Fruit fly (Drosophila melanogaster) whole organism, embryonic: Measurements from ENCODE around the gene fend.

ENCODE experiments used
- Bgb ChIP-seq: fragments of 200-800 bp; sonication (Bioruptor generic); IDR thresholded peaks from 2 replicates; pipeline ENCODE4 v1.3.6; 2022; ENCODE audit warnings: missing biosample characterization, missing genetic modification characterization; ENCODE audit not compliant: partially characterized antibody
- Bteb2 ChIP-seq: fragments of 200-800 bp; sonication (Bioruptor generic); optimal IDR thresholded peaks from 2 replicates; lab custom pipeline; 2016; ENCODE audit warnings: missing biosample characterization, missing genetic modification characterization
- CG10267 ChIP-seq: fragments of 200-800 bp; sonication (Bioruptor generic); optimal IDR thresholded peaks from 2 replicates; lab custom pipeline; 2018; ENCODE audit warnings: missing biosample characterization, mild to moderate bottlenecking, missing genetic modification characterization, moderate library complexity
- CG10462 ChIP-seq: fragments of 200-800 bp; sonication (Bioruptor generic); optimal IDR thresholded peaks from 2 replicates; lab custom pipeline; 2016; ENCODE audit warnings: missing biosample characterization, missing genetic modification characterization
- CG11723 ChIP-seq: fragments of 200-800 bp; sonication (Bioruptor generic); optimal IDR thresholded peaks from 2 replicates; lab custom pipeline; 2017; ENCODE audit warnings: missing biosample characterization, mild to moderate bottlenecking, missing genetic modification characterization
- CG13775 ChIP-seq: fragments of 200-800 bp; sonication (Bioruptor generic); optimal IDR thresholded peaks from 3 replicates; lab custom pipeline; 2017; ENCODE audit warnings: missing biosample characterization, mild to moderate bottlenecking, missing genetic modification characterization
- CG14050 ChIP-seq: fragments of 200-800 bp; sonication (Bioruptor generic); IDR thresholded peaks from 3 replicates; pipeline ENCODE4 v1.3.6; 2022; ENCODE audit warnings: missing biosample characterization, missing genetic modification characterization
- CG15269 ChIP-seq: fragments of 200-800 bp; sonication (Bioruptor generic); optimal IDR thresholded peaks from 2 replicates; lab custom pipeline; 2018; ENCODE audit warnings: missing biosample characterization, mild to moderate bottlenecking, missing genetic modification characterization, moderate library complexity
- CG15479 ChIP-seq: fragments of 200-800 bp; sonication (Bioruptor generic); optimal IDR thresholded peaks from 3 replicates; lab custom pipeline; 2019; ENCODE audit warnings: missing biosample characterization, mild to moderate bottlenecking, missing genetic modification characterization, moderate library complexity
- CG1603 ChIP-seq: fragments of 200-800 bp; sonication (Bioruptor generic); optimal IDR thresholded peaks from 2 replicates; lab custom pipeline; 2019; ENCODE audit warnings: missing biosample characterization, mild to moderate bottlenecking, missing genetic modification characterization, moderate library complexity
- CG17186 ChIP-seq: fragments of 200-800 bp; sonication (Bioruptor generic); optimal IDR thresholded peaks from 3 replicates; lab custom pipeline; 2017; ENCODE audit warnings: missing biosample characterization, missing genetic modification reagents, missing genetic modification characterization
- CG2116 ChIP-seq: fragments of 200-800 bp; sonication (Bioruptor generic); optimal IDR thresholded peaks from 3 replicates; lab custom pipeline; 2018; ENCODE audit warnings: missing biosample characterization, mild to moderate bottlenecking, missing genetic modification characterization
- CG2120 ChIP-seq: fragments of 200-800 bp; sonication (Bioruptor generic); optimal IDR thresholded peaks from 3 replicates; lab custom pipeline; 2016; ENCODE audit warnings: missing biosample characterization, missing genetic modification characterization
- CG2202 ChIP-seq: fragments of 200-800 bp; sonication (Bioruptor generic); optimal IDR thresholded peaks from 2 replicates; lab custom pipeline; 2018; ENCODE audit warnings: missing biosample characterization, mild to moderate bottlenecking, missing genetic modification characterization
- CG2678 ChIP-seq: fragments of 200-800 bp; sonication (Bioruptor generic); optimal IDR thresholded peaks from 3 replicates; lab custom pipeline; 2019; ENCODE audit warnings: missing biosample characterization, mild to moderate bottlenecking, missing genetic modification characterization, moderate library complexity
- CG3065 ChIP-seq: fragments of 200-800 bp; sonication (Bioruptor generic); optimal IDR thresholded peaks from 2 replicates; lab custom pipeline; 2016; ENCODE audit warnings: missing biosample characterization, missing genetic modification characterization
- CG33557 ChIP-seq: fragments of 200-800 bp; sonication (Bioruptor generic); optimal IDR thresholded peaks from 2 replicates; lab custom pipeline; 2019; ENCODE audit warnings: missing biosample characterization, mild to moderate bottlenecking, missing genetic modification characterization, moderate library complexity
- CG4328 ChIP-seq: fragments of 200-800 bp; sonication (Bioruptor generic); optimal IDR thresholded peaks from 3 replicates; lab custom pipeline; 2017; ENCODE audit warnings: missing biosample characterization, missing genetic modification reagents, missing genetic modification characterization
- CG4617 ChIP-seq: fragments of 200-800 bp; sonication (Bioruptor generic); optimal IDR thresholded peaks from 3 replicates; lab custom pipeline; 2016; ENCODE audit warnings: missing biosample characterization, missing genetic modification characterization, borderline replicate concordance
- CG5245 ChIP-seq: fragments of 200-800 bp; sonication (Bioruptor generic); optimal IDR thresholded peaks from 3 replicates; lab custom pipeline; 2016; ENCODE audit warnings: missing biosample characterization, missing genetic modification characterization
- CG8765 ChIP-seq: fragments of 200-800 bp; sonication (Bioruptor generic); IDR thresholded peaks from 2 replicates; pipeline ENCODE4 v1.3.6; 2022; ENCODE audit warnings: missing biosample characterization, missing genetic modification characterization
- CG9727 ChIP-seq: fragments of 200-800 bp; sonication (Bioruptor generic); optimal IDR thresholded peaks from 3 replicates; lab custom pipeline; 2017; ENCODE audit warnings: missing biosample characterization, mild to moderate bottlenecking, missing genetic modification characterization
- CG9797 ChIP-seq: fragments of 200-800 bp; sonication (Bioruptor generic); optimal IDR thresholded peaks from 3 replicates; lab custom pipeline; 2018; ENCODE audit warnings: missing biosample characterization, mild to moderate bottlenecking, missing genetic modification characterization
- CG9817 ChIP-seq: fragments of 200-800 bp; sonication (Bioruptor generic); optimal IDR thresholded peaks from 2 replicates; lab custom pipeline; 2018; ENCODE audit warnings: missing biosample characterization, mild to moderate bottlenecking, missing genetic modification characterization, moderate library complexity
- CoRest ChIP-seq: fragments of 200-800 bp; sonication (Bioruptor generic); optimal IDR thresholded peaks from 3 replicates; lab custom pipeline; 2018; ENCODE audit warnings: missing biosample characterization, mild to moderate bottlenecking, missing genetic modification characterization, moderate library complexity
- Gug ChIP-seq: fragments of 200-800 bp; sonication (Bioruptor generic); IDR thresholded peaks from 4 replicates; pipeline ENCODE4 v1.3.6; 2022; ENCODE audit warnings: missing biosample characterization, missing genetic modification characterization
- HHEX ChIP-seq: fragments of 200-800 bp; sonication (Bioruptor generic); optimal IDR thresholded peaks from 3 replicates; lab custom pipeline; 2017; ENCODE audit warnings: missing biosample characterization, mild to moderate bottlenecking, missing genetic modification characterization, missing genetic modification reagents
- HmgZ ChIP-seq: fragments of 200-800 bp; sonication (Bioruptor generic); optimal IDR thresholded peaks from 2 replicates; lab custom pipeline; 2018; ENCODE audit warnings: missing biosample characterization, mild to moderate bottlenecking, missing genetic modification characterization
- Hr78 ChIP-seq, 2 experiments: fragments of 200-800 bp in 1 of 2; fragments of >200 bp in 1 of 2; sonication (Bioruptor generic) in 1 of 2; optimal IDR thresholded peaks; 2 replicates each; lab custom pipeline; 2017 to 2019; ENCODE audit warnings: missing biosample characterization in 2 of 2, missing genetic modification characterization in 2 of 2, mild to moderate bottlenecking in 1 of 2, moderate library complexity in 1 of 2
- Sry-β ChIP-seq: fragments of 200-800 bp; sonication (Bioruptor generic); optimal IDR thresholded peaks from 2 replicates; lab custom pipeline; 2018; ENCODE audit warnings: missing biosample characterization, mild to moderate bottlenecking, missing genetic modification characterization, moderate library complexity
- Vsx1 ChIP-seq: fragments of 200-800 bp; sonication (Bioruptor generic); optimal IDR thresholded peaks from 2 replicates; lab custom pipeline; 2017; ENCODE audit warnings: missing biosample characterization, mild to moderate bottlenecking, missing genetic modification characterization, missing genetic modification reagents
- chif ChIP-seq, 2 experiments: fragments of 200-800 bp; sonication (Bioruptor generic); optimal IDR thresholded peaks; 3 replicates each; lab custom pipeline; 2016; ENCODE audit warnings: missing biosample characterization in 2 of 2, missing genetic modification characterization in 2 of 2
- gem ChIP-seq: fragments of 200-800 bp; sonication (Bioruptor generic); optimal IDR thresholded peaks from 2 replicates; lab custom pipeline; 2019; ENCODE audit warnings: missing biosample characterization, mild to moderate bottlenecking, missing genetic modification characterization, moderate library complexity
- grn ChIP-seq: fragments of 200-800 bp; sonication (Bioruptor generic); optimal IDR thresholded peaks from 3 replicates; lab custom pipeline; 2017; ENCODE audit warnings: missing biosample characterization, missing genetic modification characterization
- insv ChIP-seq, 2 experiments: fragments of 200-800 bp; sonication (Bioruptor generic); optimal IDR thresholded peaks; 3 replicates each; lab custom pipeline; 2016 to 2018; ENCODE audit warnings: missing biosample characterization in 2 of 2, missing genetic modification characterization in 2 of 2
- jing ChIP-seq: fragments of 200-800 bp; sonication (Bioruptor generic); optimal IDR thresholded peaks from 2 replicates; lab custom pipeline; 2018; ENCODE audit warnings: missing biosample characterization, mild to moderate bottlenecking, missing genetic modification characterization
- knrl ChIP-seq: fragments of 200-800 bp; sonication (Bioruptor generic); IDR thresholded peaks from 3 replicates; pipeline ENCODE4 v1.3.6; 2022; ENCODE audit warnings: missing biosample characterization, missing genetic modification characterization; ENCODE audit not compliant: partially characterized antibody
- lab ChIP-seq: fragments of 200-800 bp; sonication (Bioruptor generic); optimal IDR thresholded peaks from 3 replicates; lab custom pipeline; 2017; ENCODE audit warnings: missing biosample characterization, missing genetic modification characterization, mild to moderate bottlenecking, moderate library complexity, missing genetic modification reagents
- org-1 ChIP-seq: fragments of 200-800 bp; sonication (Bioruptor generic); optimal IDR thresholded peaks from 2 replicates; lab custom pipeline; 2017; ENCODE audit warnings: missing biosample characterization, missing genetic modification characterization
- pan ChIP-seq, 4 experiments: fragments of >200 bp in 3 of 4; fragments of 200-800 bp in 1 of 4; sonication (Bioruptor generic) in 1 of 4; optimal IDR thresholded peaks in 3 of 4; IDR thresholded peaks in 1 of 4; 2 replicates each; pipeline versions ENCODE4 v1.3.6 to Lab custom; 2017 to 2022; ENCODE audit warnings: missing biosample characterization in 2 of 4, missing genetic modification characterization in 2 of 4, mixed read lengths in 1 of 4
- peb ChIP-seq: fragments of 200-800 bp; sonication (Bioruptor generic); IDR thresholded peaks from 2 replicates; pipeline ENCODE4 v1.3.6; 2022; ENCODE audit warnings: missing biosample characterization, missing genetic modification characterization
- pnt ChIP-seq: fragments of 200-800 bp; sonication (Bioruptor generic); optimal IDR thresholded peaks from 3 replicates; lab custom pipeline; 2016; ENCODE audit warnings: missing biosample characterization, missing genetic modification characterization
- row ChIP-seq: fragments of 200-800 bp; sonication (Bioruptor generic); IDR thresholded peaks from 3 replicates; pipeline ENCODE4 v1.3.6; 2022; ENCODE audit warnings: missing biosample characterization, missing genetic modification characterization
- stc ChIP-seq: fragments of 200-800 bp; sonication (Bioruptor generic); IDR thresholded peaks from 2 replicates; pipeline ENCODE4 v1.3.6; 2022; ENCODE audit warnings: missing biosample characterization, missing genetic modification characterization
- tio ChIP-seq: fragments of 200-800 bp; sonication (Bioruptor generic); optimal IDR thresholded peaks from 2 replicates; lab custom pipeline; 2017; ENCODE audit warnings: missing biosample characterization, missing genetic modification characterization, inconsistent platforms
- twi ChIP-seq: fragments of 200-800 bp; optimal IDR thresholded peaks from 2 replicates; lab custom pipeline; 2019; ENCODE audit warnings: missing biosample characterization, mild to moderate bottlenecking, missing genetic modification characterization, moderate library complexity
- zfh1 ChIP-seq: fragments of 200-800 bp; sonication (Bioruptor generic); IDR thresholded peaks from 3 replicates; pipeline ENCODE4 v1.3.6; 2022; ENCODE audit warnings: missing biosample characterization, missing genetic modification characterization

Gene fend

DNA sequence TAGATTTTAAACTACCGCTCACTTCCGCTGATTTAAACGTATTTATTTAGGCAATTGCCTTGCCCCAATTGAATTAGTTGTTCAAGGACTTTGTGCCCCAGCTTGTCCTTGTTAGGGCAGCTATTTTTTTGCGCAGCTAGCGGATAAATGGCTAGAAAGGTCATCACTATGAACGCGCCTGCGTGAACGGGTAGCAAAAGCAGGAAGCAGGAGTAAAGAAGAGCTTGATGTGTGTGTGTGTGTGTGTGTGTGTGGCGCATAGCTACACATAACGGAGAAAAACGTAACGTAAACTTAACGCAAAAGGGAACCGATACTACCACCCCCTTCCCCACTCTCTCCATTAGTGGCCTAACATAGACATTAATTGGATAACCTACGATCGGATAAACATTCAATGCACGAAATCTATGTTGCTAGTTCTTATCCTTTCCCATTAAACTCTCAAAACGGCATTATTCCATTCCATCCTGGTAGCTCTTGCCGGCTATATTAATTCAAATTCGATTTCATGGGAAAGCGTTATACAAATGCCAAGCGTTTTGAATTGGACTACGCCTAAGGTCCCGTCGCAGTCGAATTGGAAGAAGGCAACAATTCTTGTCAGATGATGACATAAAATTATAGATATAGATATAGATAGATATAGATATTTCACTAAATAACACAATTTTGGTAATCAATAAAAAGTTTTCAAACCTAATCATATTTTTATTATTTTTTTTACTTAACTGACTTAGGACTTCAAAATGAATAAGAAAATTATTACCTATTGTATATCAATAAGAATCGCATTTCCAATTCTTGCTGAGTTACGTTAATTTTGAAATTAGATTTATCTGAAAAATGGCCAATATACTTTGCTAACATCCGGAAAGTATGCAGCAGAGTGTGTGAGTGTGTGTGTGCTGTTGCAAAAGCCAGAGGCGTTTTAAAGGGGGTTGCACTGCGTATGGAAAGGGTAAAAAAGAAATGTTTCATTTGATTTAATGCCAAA is 29.9 kb upstream of the fend start (continued):
- no peak for TF ChIP-seq grn (GFP tag; lab: Kevin White, UChicago)
- no peak for TF ChIP-seq org-1
- no peak for TF ChIP-seq CG2120 (GFP tag; lab: Kevin White, UChicago)
- no peak for TF ChIP-seq CG13775 (GFP tag; lab: Kevin White, UChicago)
- TF ChIP-seq CG9727 (GFP tag; lab: Kevin White, UChicago): peak; percentile 6
- TF ChIP-seq CG10267: no peak
- TF ChIP-seq zfh1 (GFP tag; lab: Robert Waterston, UW): 0 out of 3 replicates have a peak, but pooled peaks have one; percentile 11
- TF ChIP-seq CG17186 (GFP tag; lab: Kevin White, UChicago): peak; percentile 7
- no peak for TF ChIP-seq Vsx1 (GFP tag; lab: Kevin White, UChicago)
- TF ChIP-seq chif (GFP tag; optimal IDR thresholded peaks at IDR 0.05; lab: Kevin White, UChicago): no peak
- no peak for TF ChIP-seq gem (tag; lab: Kevin White, UChicago)
- no peak for TF ChIP-seq CG3065 (GFP tag; lab: Kevin White, UChicago)
- no peak for TF ChIP-seq Gug (GFP tag; lab: Robert Waterston, UW)
- TF ChIP-seq CG11723 (GFP tag; lab: Kevin White, UChicago): no peak
- no peak for TF ChIP-seq CG14050
- no peak for TF ChIP-seq CG8765 (GFP tag; lab: Robert Waterston, UW)
- TF ChIP-seq row (GFP tag; lab: Robert Waterston, UW): peak; percentile 50
- TF ChIP-seq CG2116 (GFP tag; lab: Kevin White, UChicago): peak; percentile 17
- no peak for TF ChIP-seq jing
- no peak for TF ChIP-seq CG10462 (GFP tag; lab: Kevin White, UChicago)
- TF ChIP-seq CG2202 (tag; lab: Kevin White, UChicago): no peak
- TF ChIP-seq tio (GFP tag; lab: Kevin White, UChicago): no peak
- no peak for TF ChIP-seq knrl (GFP tag; lab: Robert Waterston, UW)
- TF ChIP-seq peb (GFP tag; lab: Robert Waterston, UW): no peak
- TF ChIP-seq lab (GFP tag; lab: Kevin White, UChicago): no peak
- peak; percentile 90 for TF ChIP-seq Sry-β
- peak; percentile 18 for TF ChIP-seq CG15479 (GFP tag; lab: Kevin White, UChicago)
- no peak for TF ChIP-seq CG5245 (GFP tag; lab: Kevin White, UChicago)
- TF ChIP-seq CG9817: no peak
- TF ChIP-seq Bteb2: no peak
- TF ChIP-seq Hr78 (GFP tag; optimal IDR thresholded peaks at IDR 0.05; lab: Kevin White, UChicago): no peak
- no peak for TF ChIP-seq pan (optimal IDR thresholded peaks at IDR 0.05; lab: Kevin White, UChicago)
- no peak for TF ChIP-seq pan (GFP tag; optimal IDR thresholded peaks at IDR 0.05 in 1 of 2, IDR thresholded peaks at IDR 0.05 in 1 of 2)
- no peak for TF ChIP-seq CG1603 (tag; lab: Kevin White, UChicago)
- peak in 1 of 2 experiments; percentile 90 for TF ChIP-seq insv (GFP tag; optimal IDR thresholded peaks at IDR 0.05; lab: Kevin White, UChicago)
- TF ChIP-seq HmgZ (tag; lab: Kevin White, UChicago): no peak
- no peak for TF ChIP-seq CG33557
- TF ChIP-seq stc (GFP tag; lab: Robert Waterston, UW): no peak
- no peak for TF ChIP-seq CG4328 (GFP tag; lab: Kevin White, UChicago)
- no peak for TF ChIP-seq HHEX (GFP tag; lab: Kevin White, UChicago)
- TF ChIP-seq CG15269 (tag; lab: Kevin White, UChicago): no peak
- TF ChIP-seq CG2678 (tag; lab: Kevin White, UChicago): no peak
- no peak for TF ChIP-seq pnt (GFP tag; lab: Kevin White, UChicago)
- no peak for TF ChIP-seq CG9797 (GFP tag; lab: Kevin White, UChicago)
- TF ChIP-seq CoRest (tag; lab: Kevin White, UChicago): no peak
- TF ChIP-seq twi: no peak
- no peak for TF ChIP-seq Bgb (GFP tag; lab: Robert Waterston, UW)
- no peak for TF ChIP-seq CG4617
